Fruit fly (Drosophila melanogaster): ENCODE results near the gene CG42660.

dm6 chr3L:7471259-7471658, 6.0 kb downstream of the CG42660 start, which contains the start of gene CG8541:
- TF ChIP-seq insv (optimal IDR thresholded peaks at IDR 0.05) (no peak), Myc (optimal IDR thresholded peaks at IDR 0.05) (no peak), psq (optimal IDR thresholded peaks at IDR 0.05) (no peak)

Measured in Kc167 (cell line).